Fruit fly (Drosophila melanogaster) whole organism, embryonic: Measurements from ENCODE around the gene CG7557.

Source experiments
- Abd-B ChIP-seq: fragments of 200-800 bp; sonication (Bioruptor generic); optimal IDR thresholded peaks from 2 replicates; lab custom pipeline; 2018; ENCODE audit warnings: missing biosample characterization, mild to moderate bottlenecking, missing genetic modification characterization, moderate library complexity
- Blimp-1 ChIP-seq: fragments of 200-800 bp; sonication (Bioruptor generic); optimal IDR thresholded peaks from 3 replicates; lab custom pipeline; 2018; ENCODE audit warnings: missing biosample characterization, missing genetic modification characterization, mild to moderate bottlenecking, moderate library complexity, missing genetic modification reagents
- CG10147 ChIP-seq: fragments of 200-800 bp; sonication (Bioruptor generic); optimal IDR thresholded peaks from 2 replicates; lab custom pipeline; 2019; ENCODE audit warnings: missing biosample characterization, mild to moderate bottlenecking, missing genetic modification characterization, moderate library complexity
- CG10321 ChIP-seq: fragments of 200-800 bp; sonication (Bioruptor generic); IDR thresholded peaks from 2 replicates; pipeline ENCODE4 v1.3.6; 2022; ENCODE audit warnings: missing biosample characterization, missing genetic modification characterization
- CG10431 ChIP-seq: fragments of 200-800 bp; sonication (Bioruptor generic); optimal IDR thresholded peaks from 3 replicates; lab custom pipeline; 2018; ENCODE audit warnings: missing biosample characterization, mild to moderate bottlenecking, missing genetic modification characterization
- CG10959 ChIP-seq: fragments of 200-800 bp; sonication (Bioruptor generic); IDR thresholded peaks from 2 replicates; pipeline ENCODE4 v1.3.6; 2022; ENCODE audit warnings: missing biosample characterization, missing genetic modification characterization
- CG10979 ChIP-seq: fragments of 200-800 bp; sonication (Bioruptor generic); optimal IDR thresholded peaks from 2 replicates; lab custom pipeline; 2018; ENCODE audit warnings: missing biosample characterization, mild to moderate bottlenecking, missing genetic modification characterization, moderate library complexity
- CG11093 ChIP-seq: fragments of 200-800 bp; sonication (Bioruptor generic); IDR thresholded peaks from 3 replicates; pipeline ENCODE4 v1.3.6; 2022; ENCODE audit warnings: missing biosample characterization, missing genetic modification characterization
- CG12071 ChIP-seq: fragments of 200-800 bp; sonication (Bioruptor generic); optimal IDR thresholded peaks from 3 replicates; lab custom pipeline; 2018; ENCODE audit warnings: missing biosample characterization, mild to moderate bottlenecking, missing genetic modification characterization
- CG14441 ChIP-seq: fragments of 200-800 bp; sonication (Bioruptor generic); IDR thresholded peaks from 2 replicates; pipeline ENCODE4 v1.3.6; 2022; ENCODE audit warnings: missing biosample characterization, missing genetic modification characterization
- CG15479 ChIP-seq: fragments of 200-800 bp; sonication (Bioruptor generic); optimal IDR thresholded peaks from 3 replicates; lab custom pipeline; 2019; ENCODE audit warnings: missing biosample characterization, mild to moderate bottlenecking, missing genetic modification characterization, moderate library complexity
- CG16779 ChIP-seq: fragments of 200-800 bp; sonication (Bioruptor generic); IDR thresholded peaks from 2 replicates; pipeline ENCODE4 v1.3.6; 2022; ENCODE audit warnings: missing biosample characterization, missing genetic modification characterization
- CG16813 ChIP-seq: fragments of 200-800 bp; sonication (Bioruptor generic); IDR thresholded peaks from 3 replicates; pipeline ENCODE4 v1.3.6; 2022; ENCODE audit warnings: missing biosample characterization, missing genetic modification characterization; ENCODE audit not compliant: partially characterized antibody
- CG18764 ChIP-seq: fragments of 200-800 bp; sonication (Bioruptor generic); optimal IDR thresholded peaks from 3 replicates; lab custom pipeline; 2016; ENCODE audit warnings: missing biosample characterization, missing genetic modification characterization
- CG2199 ChIP-seq: fragments of 200-800 bp; sonication (Bioruptor generic); IDR thresholded peaks from 3 replicates; pipeline ENCODE4 v1.3.6; 2022; ENCODE audit warnings: missing biosample characterization, missing genetic modification characterization
- CG3163 ChIP-seq: fragments of 200-800 bp; sonication (Bioruptor generic); optimal IDR thresholded peaks from 3 replicates; lab custom pipeline; 2016; ENCODE audit warnings: missing biosample characterization, missing genetic modification characterization
- CG32772 ChIP-seq: fragments of 200-800 bp; sonication (Bioruptor generic); IDR thresholded peaks from 2 replicates; pipeline ENCODE4 v1.3.6; 2022; ENCODE audit warnings: missing biosample characterization, missing genetic modification characterization
- CG33213 ChIP-seq: fragments of 200-800 bp; sonication (Bioruptor generic); optimal IDR thresholded peaks from 3 replicates; lab custom pipeline; 2016; ENCODE audit warnings: missing biosample characterization, missing genetic modification characterization
- CG3407 ChIP-seq: fragments of 200-800 bp; sonication (Bioruptor generic); optimal IDR thresholded peaks from 2 replicates; lab custom pipeline; 2018; ENCODE audit warnings: missing biosample characterization, mild to moderate bottlenecking, missing genetic modification characterization
- CG3995 ChIP-seq: fragments of 200-800 bp; sonication (Bioruptor generic); optimal IDR thresholded peaks from 3 replicates; lab custom pipeline; 2016; ENCODE audit warnings: missing biosample characterization, missing genetic modification characterization
- CG4820 ChIP-seq: fragments of 200-800 bp; sonication (Bioruptor generic); optimal IDR thresholded peaks from 3 replicates; lab custom pipeline; 2016; ENCODE audit warnings: missing biosample characterization, missing genetic modification characterization
- CG6175 ChIP-seq: fragments of 200-800 bp; sonication (Bioruptor generic); IDR thresholded peaks from 3 replicates; pipeline ENCODE4 v1.3.6; 2022; ENCODE audit warnings: missing biosample characterization, missing genetic modification characterization
- CG6689 ChIP-seq: fragments of 200-800 bp; sonication (Bioruptor generic); IDR thresholded peaks from 2 replicates; pipeline ENCODE4 v1.3.6; 2022; ENCODE audit warnings: missing biosample characterization, missing genetic modification characterization
- CG7786 ChIP-seq: fragments of 200-800 bp; sonication (Bioruptor generic); optimal IDR thresholded peaks from 2 replicates; lab custom pipeline; 2016; ENCODE audit warnings: missing biosample characterization, missing genetic modification characterization
- CG8089 ChIP-seq: fragments of 200-800 bp; sonication (Bioruptor generic); optimal IDR thresholded peaks from 3 replicates; lab custom pipeline; 2016; ENCODE audit warnings: missing biosample characterization, missing genetic modification characterization
- Eip74EF ChIP-seq, 2 experiments: fragments of 200-800 bp in 1 of 2; fragments of >200 bp in 1 of 2; sonication (Bioruptor generic) in 1 of 2; optimal IDR thresholded peaks; 2 replicates each; lab custom pipeline; 2017 to 2019; ENCODE audit warnings: missing biosample characterization in 2 of 2, missing genetic modification characterization in 2 of 2, mild to moderate bottlenecking in 1 of 2, moderate library complexity in 1 of 2
- H15 ChIP-seq: fragments of 200-800 bp; sonication (Bioruptor generic); IDR thresholded peaks from 3 replicates; pipeline ENCODE4 v1.3.6; 2022; ENCODE audit warnings: missing biosample characterization, missing genetic modification characterization
- HHEX ChIP-seq: fragments of 200-800 bp; sonication (Bioruptor generic); optimal IDR thresholded peaks from 3 replicates; lab custom pipeline; 2017; ENCODE audit warnings: missing biosample characterization, mild to moderate bottlenecking, missing genetic modification characterization, missing genetic modification reagents
- Hand ChIP-seq: fragments of 200-800 bp; sonication (Bioruptor generic); optimal IDR thresholded peaks from 2 replicates; lab custom pipeline; 2017; ENCODE audit warnings: mild to moderate bottlenecking, missing biosample characterization, missing genetic modification reagents, missing genetic modification characterization
- Lim3 ChIP-seq: fragments of 200-800 bp; sonication (Bioruptor generic); IDR thresholded peaks from 2 replicates; pipeline ENCODE4 v1.3.6; 2022; ENCODE audit warnings: missing biosample characterization, missing genetic modification characterization
- Sin3A ChIP-seq: fragments of >200 bp; optimal IDR thresholded peaks from 2 replicates; lab custom pipeline; 2018
- Xbp1 ChIP-seq: fragments of 200-800 bp; sonication (Bioruptor generic); optimal IDR thresholded peaks from 3 replicates; lab custom pipeline; 2016; ENCODE audit warnings: missing biosample characterization, mild to moderate bottlenecking, missing genetic modification characterization
- bcd ChIP-seq: fragments of 200-800 bp; sonication (Bioruptor generic); optimal IDR thresholded peaks from 2 replicates; lab custom pipeline; 2017; ENCODE audit warnings: missing biosample characterization, mild to moderate bottlenecking, missing genetic modification characterization
- bigmax ChIP-seq: fragments of 200-800 bp; sonication (Bioruptor generic); optimal IDR thresholded peaks from 2 replicates; lab custom pipeline; 2018; ENCODE audit warnings: missing biosample characterization, mild to moderate bottlenecking, missing genetic modification characterization
- bsh ChIP-seq, 2 experiments: fragments of 200-800 bp; sonication (Bioruptor generic); optimal IDR thresholded peaks; 2 replicates each; lab custom pipeline; 2017 to 2018; ENCODE audit warnings: mild to moderate bottlenecking in 2 of 2, missing biosample characterization in 2 of 2, missing genetic modification characterization in 2 of 2, moderate library complexity in 1 of 2
- ci ChIP-seq: fragments of 200-800 bp; sonication (Bioruptor generic); IDR thresholded peaks from 3 replicates; pipeline ENCODE4 v1.3.6; 2022; ENCODE audit warnings: missing biosample characterization, missing genetic modification characterization
- corto ChIP-seq: fragments of 200-800 bp; sonication (Bioruptor generic); optimal IDR thresholded peaks from 2 replicates; lab custom pipeline; 2016; ENCODE audit warnings: missing biosample characterization, mild to moderate bottlenecking, missing genetic modification characterization, moderate library complexity
- dmrt99B ChIP-seq: fragments of 200-800 bp; sonication (Bioruptor generic); optimal IDR thresholded peaks from 2 replicates; lab custom pipeline; 2018; ENCODE audit warnings: missing biosample characterization, mild to moderate bottlenecking, missing genetic modification characterization, moderate library complexity
- eyg ChIP-seq: fragments of 200-800 bp; sonication (Bioruptor generic); optimal IDR thresholded peaks from 3 replicates; lab custom pipeline; 2016; ENCODE audit warnings: missing biosample characterization, missing genetic modification characterization
- gce ChIP-seq: fragments of 200-800 bp; sonication (Bioruptor generic); IDR thresholded peaks from 3 replicates; pipeline ENCODE4 v1.3.6; 2022; ENCODE audit warnings: missing biosample characterization, missing genetic modification characterization
- hb ChIP-seq: fragments of 200-800 bp; sonication (Bioruptor generic); IDR thresholded peaks from 3 replicates; pipeline ENCODE4 v1.3.6; 2022; ENCODE audit warnings: missing biosample characterization, missing genetic modification characterization; ENCODE audit not compliant: partially characterized antibody
- ken ChIP-seq: fragments of 200-800 bp; sonication (Bioruptor generic); IDR thresholded peaks from 3 replicates; pipeline ENCODE4 v1.3.6; 2022; ENCODE audit warnings: missing biosample characterization, missing genetic modification characterization
- lov ChIP-seq, 2 experiments: fragments of 200-800 bp in 1 of 2; fragments of >200 bp in 1 of 2; sonication (Bioruptor generic) in 1 of 2; IDR thresholded peaks in 1 of 2; optimal IDR thresholded peaks in 1 of 2; 2 replicates in 1 of 2; 3 replicates in 1 of 2; pipeline versions ENCODE4 v1.3.6 to Lab custom; 2017 to 2022; ENCODE audit warnings: missing biosample characterization in 1 of 2, missing genetic modification characterization in 1 of 2
- phol ChIP-seq: fragments of 200-800 bp; sonication (Bioruptor generic); optimal IDR thresholded peaks from 3 replicates; lab custom pipeline; 2018; ENCODE audit warnings: missing biosample characterization, mild to moderate bottlenecking, missing genetic modification characterization, moderate library complexity
- sd ChIP-seq: fragments of 200-800 bp; sonication (Bioruptor generic); optimal IDR thresholded peaks from 3 replicates; lab custom pipeline; 2018; ENCODE audit warnings: missing biosample characterization, mild to moderate bottlenecking, missing genetic modification characterization, moderate library complexity
- sisA ChIP-seq: fragments of 200-800 bp; sonication (Bioruptor generic); IDR thresholded peaks from 2 replicates; pipeline ENCODE4 v1.3.6; 2022; ENCODE audit warnings: missing biosample characterization, missing genetic modification characterization
- slbo ChIP-seq: fragments of 200-800 bp; sonication (Bioruptor generic); IDR thresholded peaks from 2 replicates; pipeline ENCODE4 v1.3.6; 2022; ENCODE audit warnings: missing biosample characterization, missing genetic modification characterization
- slp2 ChIP-seq: fragments of 200-800 bp; sonication (Bioruptor generic); optimal IDR thresholded peaks from 2 replicates; lab custom pipeline; 2016; ENCODE audit warnings: missing biosample characterization, missing genetic modification characterization
- ttk ChIP-seq: fragments of 200-800 bp; sonication (Bioruptor generic); IDR thresholded peaks from 2 replicates; pipeline ENCODE4 v2.1.2; 2022; ENCODE audit warnings: missing biosample characterization, missing genetic modification characterization
- vnd ChIP-seq: fragments of 200-800 bp; sonication (Bioruptor generic); IDR thresholded peaks from 3 replicates; pipeline ENCODE4 v1.3.6; 2022; ENCODE audit warnings: missing biosample characterization, missing genetic modification characterization; ENCODE audit not compliant: partially characterized antibody
- zfh1 ChIP-seq: fragments of 200-800 bp; sonication (Bioruptor generic); IDR thresholded peaks from 3 replicates; pipeline ENCODE4 v1.3.6; 2022; ENCODE audit warnings: missing biosample characterization, missing genetic modification characterization

CG7557 gene

DNA sequence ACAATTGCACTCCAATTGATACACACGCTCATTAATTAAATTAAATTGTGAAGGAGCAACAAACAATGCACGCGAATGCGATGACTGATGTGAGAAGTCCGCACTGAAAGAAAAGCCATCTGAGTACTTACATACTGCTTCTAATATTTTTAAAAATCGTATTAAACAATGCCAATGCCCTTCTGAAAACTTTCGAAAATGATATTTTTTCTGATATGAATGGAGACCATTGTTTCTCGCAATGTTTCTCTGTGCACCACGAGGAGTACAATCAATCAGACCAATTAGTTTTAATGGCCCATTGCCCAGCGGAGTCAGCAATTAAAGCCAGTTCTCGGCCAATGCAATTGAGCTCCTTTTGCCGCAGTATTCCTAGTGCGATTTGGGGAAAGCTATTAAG lies 11.8 kb upstream of the CG7557 start (continued):
- no peak for TF ChIP-seq CG8089 (GFP tag; lab: Kevin White, UChicago)
- no peak for TF ChIP-seq CG33213 (GFP tag; lab: Kevin White, UChicago)
- TF ChIP-seq CG11093 (GFP tag; lab: Robert Waterston, UW) = no peak
- no peak for TF ChIP-seq CG16813
- peak in 1 of 2 experiments; percentile 8 for TF ChIP-seq bsh (GFP tag; optimal IDR thresholded peaks at IDR 0.05; lab: Kevin White, UChicago)
- TF ChIP-seq CG6175 (GFP tag; lab: Robert Waterston, UW) = no peak
- peak; percentile 7 for TF ChIP-seq Xbp1
- TF ChIP-seq CG3407 (GFP tag; lab: Kevin White, UChicago) = no peak
- no peak for TF ChIP-seq CG12071 (GFP tag; lab: Kevin White, UChicago)
- no peak for TF ChIP-seq CG10321 (GFP tag; lab: Robert Waterston, UW)
- no peak for TF ChIP-seq hb (GFP tag; lab: Robert Waterston, UW)
- TF ChIP-seq bcd (GFP tag; lab: Kevin White, UChicago) = no peak
- no peak for TF ChIP-seq CG10431 (GFP tag; lab: Kevin White, UChicago)
- TF ChIP-seq CG4820 = no peak
- TF ChIP-seq slp2 (GFP tag; lab: Kevin White, UChicago) = peak; percentile 15
- TF ChIP-seq Eip74EF (GFP tag; optimal IDR thresholded peaks at IDR 0.05; lab: Kevin White, UChicago) = no peak
- no peak for TF ChIP-seq CG3163 (GFP tag; lab: Kevin White, UChicago)
- peak; percentile 61 for TF ChIP-seq CG10959
- no peak for TF ChIP-seq CG7786
- TF ChIP-seq ken (GFP tag; lab: Robert Waterston, UW) = no peak
- no peak for TF ChIP-seq CG18764 (GFP tag; lab: Kevin White, UChicago)
- TF ChIP-seq Abd-B (GFP tag; lab: Kevin White, UChicago) = no peak
- no peak for TF ChIP-seq corto (GFP tag; lab: Kevin White, UChicago)
- TF ChIP-seq slbo (GFP tag; lab: Robert Waterston, UW) = no peak
- TF ChIP-seq phol (tag; lab: Kevin White, UChicago) = peak; percentile 23
- TF ChIP-seq CG32772 = 0 out of 2 replicates have a peak, but pooled peaks have one; percentile 10
- TF ChIP-seq sisA (GFP tag; lab: Robert Waterston, UW) = peak; percentile 23; the same call in 1 of the 2 replicates
- no peak for TF ChIP-seq lov (optimal IDR thresholded peaks at IDR 0.05; lab: Kevin White, UChicago)
- 0 out of 3 replicates have a peak, but pooled peaks have one; percentile 17 for TF ChIP-seq lov (GFP tag; IDR thresholded peaks at IDR 0.05; lab: Robert Waterston, UW)
- no peak for TF ChIP-seq vnd
- TF ChIP-seq ttk (GFP tag; lab: Robert Waterston, UW) = no peak
- no peak for TF ChIP-seq Sin3A
- TF ChIP-seq zfh1 (GFP tag; lab: Robert Waterston, UW) = no peak
- no peak for TF ChIP-seq dmrt99B (tag; lab: Kevin White, UChicago)
- TF ChIP-seq ci (GFP tag; lab: Robert Waterston, UW) = no peak; the same call in 2 of the 3 replicates
- TF ChIP-seq Blimp-1 = peak; percentile 18
- TF ChIP-seq CG16779 (GFP tag; lab: Robert Waterston, UW) = no peak
- TF ChIP-seq sd (tag; lab: Kevin White, UChicago) = no peak
- TF ChIP-seq CG14441 (GFP tag; lab: Robert Waterston, UW) = no peak
- TF ChIP-seq H15 = peak; percentile 44; the same call in 1 of the 3 replicates
- no peak for TF ChIP-seq CG10147 (GFP tag; lab: Kevin White, UChicago)
- TF ChIP-seq eyg (GFP tag; lab: Kevin White, UChicago) = no peak
- no peak for TF ChIP-seq CG2199
- TF ChIP-seq Hand (GFP tag; lab: Kevin White, UChicago) = no peak
- no peak for TF ChIP-seq Lim3 (GFP tag; lab: Robert Waterston, UW)
- no peak for TF ChIP-seq bigmax (GFP tag; lab: Kevin White, UChicago)
- peak; percentile 28; the same call in 1 of the 2 replicates for TF ChIP-seq CG6689
- TF ChIP-seq HHEX = no peak
- peak; percentile 13 for TF ChIP-seq CG10979 (tag; lab: Kevin White, UChicago)
- no peak for TF ChIP-seq CG15479 (GFP tag; lab: Kevin White, UChicago)
- TF ChIP-seq gce (GFP tag; lab: Robert Waterston, UW) = no peak
- no peak for TF ChIP-seq CG3995
